Fruit fly (Drosophila melanogaster): ENCODE results near the gene Gpdh1.

Gpdh1 gene

dm6 chr2L:5961169-5961918 lies 17.9 kb downstream of the Gpdh1 start:
- TF ChIP-seq EcR (GFP tag; optimal IDR thresholded peaks at IDR 0.05) = no peak
- no peak for TF ChIP-seq Dll (optimal IDR thresholded peaks at IDR 0.05)
- no peak for TF ChIP-seq pan (optimal IDR thresholded peaks at IDR 0.05)
- no peak for TF ChIP-seq usp (GFP tag; optimal IDR thresholded peaks at IDR 0.05)
- TF ChIP-seq psq (optimal IDR thresholded peaks at IDR 0.05) = no peak
- no peak for TF ChIP-seq CG8478 (optimal IDR thresholded peaks at IDR 0.05)

dm6 chr2L:5963251-5963650 lies 19.8 kb downstream of the Gpdh1 start:
- TF ChIP-seq CG8478 (optimal IDR thresholded peaks at IDR 0.05) = no peak
- TF ChIP-seq Dll (optimal IDR thresholded peaks at IDR 0.05) = no peak
- no peak for TF ChIP-seq usp (GFP tag; optimal IDR thresholded peaks at IDR 0.05)
- TF ChIP-seq EcR (GFP tag; optimal IDR thresholded peaks at IDR 0.05) = no peak
- no peak for TF ChIP-seq pan (optimal IDR thresholded peaks at IDR 0.05)
- TF ChIP-seq psq (optimal IDR thresholded peaks at IDR 0.05) = no peak

DNA sequence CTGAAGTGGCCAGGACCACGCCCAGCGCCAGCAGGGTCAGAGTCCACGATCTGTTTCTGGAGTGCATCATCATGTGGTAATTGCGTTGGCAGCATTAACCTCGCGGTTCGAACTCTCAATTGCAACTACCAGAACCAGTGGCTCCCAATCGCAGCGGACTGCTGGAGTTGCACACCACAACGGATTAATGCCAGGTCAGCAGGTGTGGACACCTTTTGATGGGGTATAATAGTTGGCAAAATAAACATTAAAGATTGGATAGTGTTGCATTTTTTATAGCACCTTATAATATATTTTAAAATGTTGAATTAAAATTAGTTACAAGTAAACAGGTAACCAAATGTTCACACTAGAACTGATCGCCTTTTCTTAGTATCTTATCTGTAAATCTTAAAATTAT lies 20.8 kb downstream of the Gpdh1 start:
- no peak for TF ChIP-seq CG8478 (optimal IDR thresholded peaks at IDR 0.05)
- TF ChIP-seq psq (optimal IDR thresholded peaks at IDR 0.05) = no peak
- no peak for TF ChIP-seq usp (GFP tag; optimal IDR thresholded peaks at IDR 0.05)
- TF ChIP-seq EcR (GFP tag; optimal IDR thresholded peaks at IDR 0.05) = no peak
- no peak for TF ChIP-seq pan (optimal IDR thresholded peaks at IDR 0.05)
- no peak for TF ChIP-seq Dll (optimal IDR thresholded peaks at IDR 0.05)

DNA sequence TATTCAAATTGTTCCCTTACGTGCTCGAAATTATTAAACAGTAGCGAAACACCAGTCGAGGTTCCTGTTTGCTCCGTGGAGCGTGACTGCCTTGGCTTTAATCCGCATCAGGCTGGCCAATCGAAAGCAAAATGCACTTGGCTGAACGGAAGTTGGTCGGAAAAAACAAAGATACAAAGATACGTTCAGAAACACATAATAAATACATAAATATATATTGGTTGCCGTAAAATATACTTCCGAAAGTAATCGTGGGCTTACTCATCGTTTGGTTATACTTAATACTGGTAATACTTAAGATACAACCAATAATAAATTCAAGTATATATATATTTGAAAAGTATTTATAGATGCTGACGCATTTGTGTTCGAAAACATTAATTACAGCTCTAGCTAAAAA lies 21.4 kb downstream of the Gpdh1 start, which contains the start of gene psd:
psd (minus strand) TSS at position 101 of the 400 bp plus-strand sequence.
- TF ChIP-seq EcR (GFP tag; optimal IDR thresholded peaks at IDR 0.05) (no peak), Dll (optimal IDR thresholded peaks at IDR 0.05) (no peak), usp (GFP tag; optimal IDR thresholded peaks at IDR 0.05) (no peak), psq (optimal IDR thresholded peaks at IDR 0.05) (no peak), pan (optimal IDR thresholded peaks at IDR 0.05) (no peak), CG8478 (optimal IDR thresholded peaks at IDR 0.05) (no peak)

DNA sequence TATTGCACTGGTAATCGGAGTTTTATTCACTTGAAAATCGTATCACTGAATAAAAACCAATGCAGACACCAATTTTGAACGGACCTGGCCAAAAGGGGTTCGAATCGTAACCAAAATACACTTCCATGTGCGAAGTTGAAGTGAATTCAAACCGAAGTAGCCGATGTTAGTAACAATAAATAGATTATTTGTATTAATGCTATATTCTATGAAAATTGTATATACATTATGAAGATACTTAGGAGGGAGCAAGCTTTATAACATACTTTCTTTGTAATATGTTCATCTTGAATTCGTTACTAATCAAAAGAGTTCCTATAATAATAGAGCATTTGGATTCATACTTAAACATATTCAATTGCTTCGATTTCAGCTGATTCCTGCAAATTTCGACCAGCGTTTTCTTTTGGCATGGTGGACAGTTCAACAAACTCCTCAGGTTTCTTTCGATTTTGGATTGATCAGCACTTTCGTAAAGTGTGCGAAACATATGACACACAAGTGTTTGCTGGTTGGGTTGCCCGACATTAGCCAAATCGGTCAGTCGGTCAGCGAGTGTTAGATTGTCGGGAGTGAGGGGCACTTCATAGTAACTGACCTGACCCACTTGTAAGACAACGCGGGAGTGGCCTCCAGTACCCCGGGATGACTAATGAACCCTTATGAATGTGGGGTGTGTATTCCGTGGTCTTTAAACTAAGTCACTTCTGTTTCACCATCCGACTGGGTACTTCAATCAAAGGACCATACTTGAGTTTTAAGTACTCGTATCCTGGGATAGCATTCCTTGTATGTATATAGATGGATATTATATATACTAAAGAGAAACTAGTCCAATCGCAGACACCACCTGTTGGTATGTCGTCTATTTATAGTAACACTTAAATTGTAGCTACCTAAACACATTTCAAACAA lies 24.5 kb downstream of the Gpdh1 start, which contains the start of the genes CG13992 and Ucp4C:
CG13992 (minus strand) TSS at position 51 of the 915 bp plus-strand sequence.
Ucp4C (plus strand) TSS at position 865 of the 915 bp plus-strand sequence.
- TF ChIP-seq CG8478 (optimal IDR thresholded peaks at IDR 0.05) (no peak), Dll (optimal IDR thresholded peaks at IDR 0.05) (no peak), usp (GFP tag; optimal IDR thresholded peaks at IDR 0.05) (no peak), EcR (GFP tag; optimal IDR thresholded peaks at IDR 0.05) (no peak), pan (optimal IDR thresholded peaks at IDR 0.05) (no peak), psq (optimal IDR thresholded peaks at IDR 0.05) (no peak)

DNA sequence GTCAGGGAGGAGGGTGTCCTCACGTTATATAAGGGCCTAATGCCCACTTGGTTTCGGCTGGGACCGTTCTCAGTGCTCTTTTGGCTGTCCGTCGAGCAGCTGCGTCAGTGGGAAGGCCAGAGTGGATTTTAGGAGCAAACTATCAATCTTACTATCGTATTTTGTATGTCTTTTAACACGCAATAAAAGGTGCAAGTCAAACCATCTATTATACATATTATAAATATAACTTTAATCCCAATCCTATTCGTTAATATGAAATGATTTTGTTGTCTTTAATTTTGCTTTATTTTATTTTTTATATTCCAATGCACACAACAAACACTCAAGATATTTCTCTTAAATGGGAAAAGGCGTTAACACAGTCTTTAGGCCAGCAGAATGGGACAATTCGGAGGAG lies 26.1 kb downstream of the Gpdh1 start, which contains the start of gene Ucp4B:
Ucp4B (plus strand) TSS at position 301 of the 400 bp plus-strand sequence.
- TF ChIP-seq Dll (optimal IDR thresholded peaks at IDR 0.05) (no peak), EcR (GFP tag; optimal IDR thresholded peaks at IDR 0.05) (no peak), psq (optimal IDR thresholded peaks at IDR 0.05) (no peak), CG8478 (optimal IDR thresholded peaks at IDR 0.05) (no peak), pan (optimal IDR thresholded peaks at IDR 0.05) (no peak), usp (GFP tag; optimal IDR thresholded peaks at IDR 0.05) (no peak)

dm6 chr2L:5971093-5971808 lies 27.8 kb downstream of the Gpdh1 start:
- TF ChIP-seq usp (GFP tag; optimal IDR thresholded peaks at IDR 0.05) (no peak), Dll (optimal IDR thresholded peaks at IDR 0.05) (no peak), CG8478 (optimal IDR thresholded peaks at IDR 0.05) (no peak), psq (optimal IDR thresholded peaks at IDR 0.05) (no peak), pan (optimal IDR thresholded peaks at IDR 0.05) (no peak), EcR (GFP tag; optimal IDR thresholded peaks at IDR 0.05) (no peak)

DNA sequence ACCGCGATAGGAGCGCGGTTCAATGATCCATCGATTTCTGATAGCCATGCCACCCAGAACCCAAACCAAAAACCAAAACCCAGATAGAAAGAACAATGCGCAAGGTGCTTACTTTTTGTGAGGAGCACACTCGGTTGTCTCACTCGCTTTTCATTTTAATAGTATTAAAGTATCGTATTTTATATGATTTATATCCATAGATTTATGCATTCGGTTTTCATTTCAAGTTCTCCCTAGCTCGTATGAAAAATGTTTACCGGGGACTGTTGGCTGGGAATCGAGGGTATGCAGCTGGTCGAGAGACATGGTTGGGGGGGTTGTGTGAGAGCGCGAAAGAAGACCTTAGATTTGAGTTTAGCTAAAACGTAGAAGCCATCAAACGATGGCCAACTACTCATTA lies 28.6 kb downstream of the Gpdh1 start:
- TF ChIP-seq Dll (optimal IDR thresholded peaks at IDR 0.05) (no peak), CG8478 (optimal IDR thresholded peaks at IDR 0.05) (no peak), psq (optimal IDR thresholded peaks at IDR 0.05) (no peak), EcR (GFP tag; optimal IDR thresholded peaks at IDR 0.05) (no peak), usp (GFP tag; optimal IDR thresholded peaks at IDR 0.05) (no peak), pan (optimal IDR thresholded peaks at IDR 0.05) (peak; percentile 51)

dm6 chr2L:5972588-5973236 lies 29.3 kb downstream of the Gpdh1 start:
- TF ChIP-seq CG8478 (optimal IDR thresholded peaks at IDR 0.05) (no peak), usp (GFP tag; optimal IDR thresholded peaks at IDR 0.05) (no peak), EcR (GFP tag; optimal IDR thresholded peaks at IDR 0.05) (no peak), Dll (optimal IDR thresholded peaks at IDR 0.05) (no peak), pan (optimal IDR thresholded peaks at IDR 0.05) (no peak), psq (optimal IDR thresholded peaks at IDR 0.05) (no peak)

dm6 chr2L:5974122-5974521 lies 30.7 kb downstream of the Gpdh1 start:
- peak in 1 of 2 experiments; percentile 31 for TF ChIP-seq EcR (GFP tag; optimal IDR thresholded peaks at IDR 0.05)
- no peak for TF ChIP-seq pan (optimal IDR thresholded peaks at IDR 0.05)
- TF ChIP-seq psq (optimal IDR thresholded peaks at IDR 0.05) = no peak
